Worm (Caenorhabditis elegans) whole organism, young adult: ENCODE data around the gene sdz-16.

ENCODE experiments used
- B0035.1 ChIP-seq: sonication (generic microtip); optimal IDR thresholded peaks from 2 replicates; lab custom pipeline; 2016; ENCODE audit warnings: missing genetic modification characterization, mild to moderate bottlenecking, missing compliant biosample characterization, missing genotype, missing genetic modification reagents
- B0261.1 ChIP-seq: sonication (generic microtip); optimal IDR thresholded peaks from 2 replicates; lab custom pipeline; 2016; ENCODE audit warnings: mild to moderate bottlenecking, missing genetic modification characterization, moderate library complexity, missing compliant biosample characterization
- B0336.3 ChIP-seq: fragments of 200-800 bp; sonication (Bioruptor generic); IDR thresholded peaks from 2 replicates; pipeline ENCODE4 v1.3.6; 2022; ENCODE audit warnings: missing genetic modification characterization, missing compliant biosample characterization
- C06A6.2 ChIP-seq: fragments of 200-800 bp; sonication (Bioruptor generic); conservative IDR thresholded peaks from 2 replicates; pipeline ENCODE4 v1.3.6; 2022; ENCODE audit warnings: missing genetic modification characterization, missing compliant biosample characterization
- C17E4.6 ChIP-seq: fragments of 200-800 bp; sonication (Bioruptor generic); IDR thresholded peaks from 2 replicates; pipeline ENCODE4 v1.3.6; 2022; ENCODE audit warnings: missing genetic modification reagents, missing genetic modification characterization, missing compliant biosample characterization
- F33H1.4 ChIP-seq: fragments of 200-800 bp; sonication (Bioruptor generic); IDR thresholded peaks from 2 replicates; pipeline ENCODE4 v1.3.6; 2022; ENCODE audit warnings: missing genetic modification reagents, missing genetic modification characterization, missing compliant biosample characterization
- F49E8.2 ChIP-seq: sonication (generic microtip); optimal IDR thresholded peaks from 3 replicates; lab custom pipeline; 2017; ENCODE audit warnings: missing genetic modification characterization, mild to moderate bottlenecking, missing compliant biosample characterization, antibody characterized with exemption, moderate library complexity; ENCODE audit not compliant: insufficient read depth
- T26A5.8 ChIP-seq: sonication (generic microtip); optimal IDR thresholded peaks from 2 replicates; lab custom pipeline; 2016; ENCODE audit warnings: missing genetic modification characterization, missing compliant biosample characterization
- Y53G8AR.9 ChIP-seq: fragments of 200-800 bp; sonication (Bioruptor generic); conservative IDR thresholded peaks from 2 replicates; pipeline ENCODE4 v1.3.6; 2022; ENCODE audit warnings: missing genetic modification reagents, missing genetic modification characterization, missing compliant biosample characterization
- Y56A3A.18 ChIP-seq: fragments of 200-800 bp; sonication (Bioruptor generic); IDR thresholded peaks from 2 replicates; pipeline ENCODE4 v1.3.6; 2022; ENCODE audit warnings: missing genetic modification reagents, missing genetic modification characterization, missing compliant biosample characterization
- Y67H2A.10 ChIP-seq: fragments of 200-800 bp; sonication (Bioruptor generic); conservative IDR thresholded peaks from 2 replicates; pipeline ENCODE4 v1.3.6; 2022; ENCODE audit warnings: missing genetic modification reagents, missing genetic modification characterization, missing compliant biosample characterization
- athp-1 ChIP-seq: sonication (generic microtip); optimal IDR thresholded peaks from 2 replicates; lab custom pipeline; 2017; ENCODE audit warnings: mild to moderate bottlenecking, missing genetic modification characterization, missing compliant biosample characterization
- attf-5 ChIP-seq: fragments of 200-800 bp; sonication (Bioruptor generic); optimal IDR thresholded peaks from 2 replicates; lab custom pipeline; 2018; ENCODE audit warnings: mild to moderate bottlenecking, missing genetic modification characterization, missing compliant biosample characterization
- bed-1 ChIP-seq: fragments of 200-800 bp; sonication (Bioruptor generic); IDR thresholded peaks from 2 replicates; pipeline ENCODE4 v1.3.6; 2022; ENCODE audit warnings: missing genetic modification reagents, missing genetic modification characterization, missing compliant biosample characterization
- bed-2 ChIP-seq: fragments of 200-800 bp; sonication (Bioruptor generic); IDR thresholded peaks from 2 replicates; pipeline ENCODE4 v1.3.6; 2022; ENCODE audit warnings: missing genetic modification reagents, missing genetic modification characterization, missing compliant biosample characterization
- ccch-3 ChIP-seq: fragments of 200-800 bp; sonication (Bioruptor generic); optimal IDR thresholded peaks from 2 replicates; lab custom pipeline; 2018; ENCODE audit warnings: mild to moderate bottlenecking, missing genetic modification characterization, missing compliant biosample characterization
- cebp-1 ChIP-seq, 2 experiments: fragments of 200-800 bp in 1 of 2; sonication (Bioruptor generic) in 1 of 2; sonication (generic microtip) in 1 of 2; IDR thresholded peaks in 1 of 2; optimal IDR thresholded peaks in 1 of 2; 2 replicates each; pipeline versions ENCODE4 v1.3.6 to Lab custom; 2017 to 2022; ENCODE audit warnings: missing compliant biosample characterization in 2 of 2, missing genetic modification characterization in 2 of 2, mild to moderate bottlenecking in 1 of 2, missing genetic modification reagents in 1 of 2, moderate library complexity in 1 of 2
- ceh-91 ChIP-seq: fragments of 200-800 bp; sonication (Bioruptor generic); IDR thresholded peaks from 2 replicates; pipeline ENCODE4 v1.3.6; 2022; ENCODE audit warnings: missing genetic modification reagents, missing genetic modification characterization, missing compliant biosample characterization
- chd-7 ChIP-seq: sonication (generic microtip); optimal IDR thresholded peaks from 2 replicates; lab custom pipeline; 2016; ENCODE audit warnings: mild to moderate bottlenecking, missing genetic modification characterization, moderate library complexity, missing compliant biosample characterization
- efl-1 ChIP-seq: fragments of 150-350 bp; optimal IDR thresholded peaks from 2 replicates; lab custom pipeline; 2014; ENCODE audit warnings: missing biosample characterization, missing genetic modification reagents, missing genetic modification characterization
- egrh-3 ChIP-seq: fragments of 200-800 bp; sonication (Bioruptor generic); IDR thresholded peaks from 2 replicates; pipeline ENCODE4 v1.3.6; 2022; ENCODE audit warnings: missing genetic modification reagents, missing genetic modification characterization, missing compliant biosample characterization
- ekl-4 ChIP-seq: fragments of 200-800 bp; sonication (Bioruptor generic); IDR thresholded peaks from 2 replicates; pipeline ENCODE4 v1.3.6; 2022; ENCODE audit warnings: missing genetic modification reagents, missing genetic modification characterization, missing compliant biosample characterization
- gei-17 ChIP-seq: fragments of 200-800 bp; sonication (Bioruptor generic); optimal IDR thresholded peaks from 2 replicates; lab custom pipeline; 2018; ENCODE audit warnings: mild to moderate bottlenecking, missing genetic modification characterization, missing compliant biosample characterization
- hmg-1.2 ChIP-seq: fragments of 200-800 bp; sonication (Bioruptor generic); IDR thresholded peaks from 2 replicates; pipeline ENCODE4 v1.3.6; 2022; ENCODE audit warnings: missing genetic modification reagents, missing genetic modification characterization, missing compliant biosample characterization
- let-607 ChIP-seq, 2 experiments: fragments of 200-800 bp in 1 of 2; sonication (Bioruptor generic) in 1 of 2; sonication (generic microtip) in 1 of 2; optimal IDR thresholded peaks; 2 replicates each; lab custom pipeline; 2016 to 2018; ENCODE audit warnings: mild to moderate bottlenecking in 2 of 2, missing compliant biosample characterization in 2 of 2, missing genetic modification characterization in 2 of 2, moderate library complexity in 2 of 2, missing genotype in 1 of 2
- lin-40 ChIP-seq: sonication (generic microtip); optimal IDR thresholded peaks from 2 replicates; lab custom pipeline; 2016; ENCODE audit warnings: missing genetic modification characterization, mild to moderate bottlenecking, missing compliant biosample characterization, missing genotype, missing genetic modification reagents
- mcd-1 ChIP-seq: fragments of 200-800 bp; sonication (Bioruptor generic); IDR thresholded peaks from 2 replicates; pipeline ENCODE4 v1.3.6; 2022; ENCODE audit warnings: missing genetic modification reagents, missing genetic modification characterization, missing compliant biosample characterization
- mel-28 ChIP-seq: sonication (generic microtip); optimal IDR thresholded peaks from 2 replicates; lab custom pipeline; 2016; ENCODE audit warnings: borderline replicate concordance, mild to moderate bottlenecking, missing genetic modification characterization, missing compliant biosample characterization
- nfya-2 ChIP-seq: fragments of 200-800 bp; sonication (Bioruptor generic); IDR thresholded peaks from 2 replicates; pipeline ENCODE4 v1.3.6; 2022; ENCODE audit warnings: missing genetic modification reagents, missing genetic modification characterization, missing compliant biosample characterization
- nhr-27 ChIP-seq: fragments of 200-800 bp; sonication (Bioruptor generic); optimal IDR thresholded peaks from 2 replicates; lab custom pipeline; 2018; ENCODE audit warnings: mild to moderate bottlenecking, missing genetic modification characterization, moderate library complexity, missing compliant biosample characterization
- nhr-80 ChIP-seq: sonication (generic microtip); optimal IDR thresholded peaks from 2 replicates; lab custom pipeline; 2016; ENCODE audit warnings: missing genetic modification characterization, missing compliant biosample characterization
- nhr-90 ChIP-seq: sonication (generic microtip); optimal IDR thresholded peaks from 2 replicates; lab custom pipeline; 2016; ENCODE audit warnings: missing genotype, mild to moderate bottlenecking, missing genetic modification characterization, missing compliant biosample characterization
- pha-4 ChIP-seq: fragments of 150-350 bp; sonication (generic microtip); optimal IDR thresholded peaks from 2 replicates; lab custom pipeline; 2014; ENCODE audit warnings: missing biosample characterization, missing genetic modification reagents, missing genetic modification characterization
- repo-1 ChIP-seq: sonication (generic microtip); optimal IDR thresholded peaks from 2 replicates; lab custom pipeline; 2017; ENCODE audit warnings: mild to moderate bottlenecking, missing genetic modification characterization, missing compliant biosample characterization
- sdz-38 ChIP-seq: sonication (generic microtip); optimal IDR thresholded peaks from 2 replicates; lab custom pipeline; 2016; ENCODE audit warnings: missing genotype, missing genetic modification characterization, missing compliant biosample characterization
- snpc-1.3 ChIP-seq: sonication (generic microtip); optimal IDR thresholded peaks from 2 replicates; lab custom pipeline; 2017; ENCODE audit warnings: missing genetic modification characterization, mild to moderate bottlenecking, missing compliant biosample characterization, antibody characterized with exemption, moderate library complexity, missing genotype, missing genetic modification reagents; ENCODE audit not compliant: insufficient read depth
- snpc-4 ChIP-seq, 5 experiments: fragments of 150-350 bp in 1 of 5; sonication (generic microtip) in 4 of 5; optimal IDR thresholded peaks; 2 replicates each; lab custom pipeline; 2014 to 2018; ENCODE audit warnings: missing genetic modification characterization in 5 of 5, missing biosample characterization in 3 of 5, antibody characterized with exemption in 2 of 5, mild to moderate bottlenecking in 2 of 5, missing compliant biosample characterization in 2 of 5, missing genotype in 2 of 5, moderate library complexity in 2 of 5, missing genetic modification reagents in 1 of 5
- sptf-2 ChIP-seq: fragments of 200-800 bp; sonication (Bioruptor generic); optimal IDR thresholded peaks from 2 replicates; lab custom pipeline; 2018; ENCODE audit warnings: mild to moderate bottlenecking, missing genetic modification characterization, missing compliant biosample characterization
- tlf-1 ChIP-seq: fragments of 200-800 bp; sonication (Bioruptor generic); optimal IDR thresholded peaks from 2 replicates; lab custom pipeline; 2018; ENCODE audit warnings: mild to moderate bottlenecking, missing genetic modification characterization, missing compliant biosample characterization
- unc-130 ChIP-seq: sonication (generic microtip); optimal IDR thresholded peaks from 2 replicates; lab custom pipeline; 2016; ENCODE audit warnings: missing genetic modification reagents, missing genetic modification characterization, missing compliant biosample characterization
- xnd-1 ChIP-seq: sonication (generic microtip); optimal IDR thresholded peaks from 2 replicates; lab custom pipeline; 2016; ENCODE audit warnings: missing genotype, missing genetic modification reagents, missing genetic modification characterization, missing compliant biosample characterization
- ztf-25 ChIP-seq: fragments of 200-800 bp; sonication (Bioruptor generic); IDR thresholded peaks from 2 replicates; pipeline ENCODE4 v1.3.6; 2022; ENCODE audit warnings: missing genetic modification reagents, missing genetic modification characterization, missing compliant biosample characterization
- ztf-3 ChIP-seq: fragments of 200-800 bp; sonication (Bioruptor generic); optimal IDR thresholded peaks from 2 replicates; lab custom pipeline; 2018; ENCODE audit warnings: mild to moderate bottlenecking, missing genetic modification characterization, missing compliant biosample characterization

sdz-16 gene

ce11 chrV:17302754-17303153 lies 25.0 kb downstream of the sdz-16 start, which contains the start of gene sri-70:
Gene sri-70 (plus strand): TSS chrV:17303054.
- TF ChIP-seq lin-40 (tag; lab: Kevin White, UChicago), result no peak
- no peak for TF ChIP-seq T26A5.8 (tag; lab: Kevin White, UChicago)
- TF ChIP-seq, all 124 proteins: peak for 0

ce11 chrV:17301375-17301774 lies 26.4 kb downstream of the sdz-16 start, which contains the start of gene K10G4.5:
Gene K10G4.5 (minus strand): TSS chrV:17301475.
- TF ChIP-seq nhr-90, result no peak
- no peak for TF ChIP-seq unc-130 (GFP tag; lab: Kevin White, UChicago)
- TF ChIP-seq ekl-4 (GFP tag; lab: Robert Waterston, UW), result no peak
- TF ChIP-seq athp-1 (tag; lab: Kevin White, UChicago), result no peak
- TF ChIP-seq nhr-27 (tag; lab: Kevin White, UChicago), result no peak
- no peak for TF ChIP-seq T26A5.8 (tag; lab: Kevin White, UChicago)
- TF ChIP-seq let-607 (tag; optimal IDR thresholded peaks at IDR 0.05; lab: Kevin White, UChicago), result no peak
- no peak for TF ChIP-seq mcd-1 (GFP tag; lab: Robert Waterston, UW)
- TF ChIP-seq sdz-38 (tag; lab: Kevin White, UChicago), result no peak
- TF ChIP-seq bed-1 (GFP tag; lab: Robert Waterston, UW), result no peak
- TF ChIP-seq Y53G8AR.9 (GFP tag; lab: Robert Waterston, UW), result no peak
- TF ChIP-seq ceh-91 (GFP tag; lab: Robert Waterston, UW), result no peak
- TF ChIP-seq hmg-1.2 (GFP tag; lab: Robert Waterston, UW), result no peak
- no peak for TF ChIP-seq attf-5 (GFP tag; lab: Kevin White, UChicago)
- TF ChIP-seq Y67H2A.10 (GFP tag; lab: Robert Waterston, UW), result no peak

- TF ChIP-seq egrh-3 (GFP tag; lab: Robert Waterston, UW), result no peak
- no peak for TF ChIP-seq pha-4 (tag; lab: Kevin White, UChicago)
- no peak for TF ChIP-seq efl-1 (GFP tag; lab: Kevin White, UChicago)
- no peak for TF ChIP-seq tlf-1 (GFP tag; lab: Kevin White, UChicago)
- no peak for TF ChIP-seq chd-7
- no peak for TF ChIP-seq snpc-1.3
- TF ChIP-seq bed-1 (GFP tag; lab: Robert Waterston, UW), result no peak
- no peak for TF ChIP-seq sptf-2
- no peak for TF ChIP-seq ztf-3 (GFP tag; lab: Kevin White, UChicago)
- no peak for TF ChIP-seq Y53G8AR.9 (GFP tag; lab: Robert Waterston, UW)
- no peak for TF ChIP-seq nhr-80 (tag; lab: Kevin White, UChicago)
- no peak for TF ChIP-seq B0336.3 (GFP tag; lab: Robert Waterston, UW)
- TF ChIP-seq repo-1 (tag; lab: Kevin White, UChicago), result no peak
- no peak for TF ChIP-seq sdz-38 (tag; lab: Kevin White, UChicago)
- no peak for TF ChIP-seq ccch-3 (GFP tag; lab: Kevin White, UChicago)
- no peak for TF ChIP-seq gei-17 (GFP tag; lab: Kevin White, UChicago)
- TF ChIP-seq bed-2 (GFP tag; lab: Robert Waterston, UW), result no peak
- no peak for TF ChIP-seq nfya-2 (GFP tag; lab: Robert Waterston, UW)
These were observed 29.1 kb downstream of the sdz-16 start for ce11 chrV:17298657-17299056.

ce11 chrV:17296443-17296842 lies 31.3 kb downstream of the sdz-16 start:
- TF ChIP-seq mel-28 (tag; lab: Kevin White, UChicago) (no peak), B0035.1 (tag; lab: Kevin White, UChicago) (no peak), athp-1 (tag; lab: Kevin White, UChicago) (no peak), Y56A3A.18 (GFP tag; lab: Robert Waterston, UW) (no peak), repo-1 (tag; lab: Kevin White, UChicago) (no peak), C06A6.2 (GFP tag; lab: Robert Waterston, UW) (no peak), F49E8.2 (tag; lab: Kevin White, UChicago) (no peak), F33H1.4 (GFP tag; lab: Robert Waterston, UW) (no peak), snpc-4 (GFP tag; optimal IDR thresholded peaks at IDR 0.05; lab: Kevin White, UChicago) (no peak), snpc-4 (tag; optimal IDR thresholded peaks at IDR 0.05; lab: Kevin White, UChicago) (no peak), C17E4.6 (GFP tag; lab: Robert Waterston, UW) (no peak), ztf-25 (GFP tag; lab: Robert Waterston, UW) (no peak), xnd-1 (no peak), cebp-1 (GFP tag; IDR thresholded peaks at IDR 0.05; lab: Robert Waterston, UW) (no peak), cebp-1 (tag; optimal IDR thresholded peaks at IDR 0.05; lab: Kevin White, UChicago) (no peak), B0261.1 (tag; lab: Kevin White, UChicago) (no peak)
